Worm (Caenorhabditis elegans): Measurements from ENCODE around the gene trf-1.

DNA sequence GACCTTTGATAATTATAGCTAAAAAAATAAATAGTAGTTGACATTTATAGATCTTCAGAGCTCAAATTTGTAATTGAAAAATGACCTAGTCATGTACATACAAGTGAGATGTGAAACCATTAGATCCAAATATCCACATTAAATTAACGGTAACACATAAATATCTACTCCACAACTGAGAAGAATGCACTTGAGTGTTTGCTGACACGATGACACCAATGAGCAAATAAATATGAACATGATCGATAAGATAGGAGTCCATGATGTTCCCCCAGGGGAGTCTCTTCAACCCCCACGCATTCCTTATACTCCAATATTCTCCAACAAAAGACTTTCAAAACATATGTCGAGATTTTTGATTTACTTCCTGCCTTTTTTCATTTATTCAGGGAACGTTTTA is 25.8 kb upstream of the trf-1 start, which contains the start of gene ttr-52:
- TF ChIP-seq hlh-12 (tag; optimal IDR thresholded peaks at IDR 0.05) (no peak), snpc-4 (GFP tag; optimal IDR thresholded peaks at IDR 0.05) (no peak), snpc-4 (tag; optimal IDR thresholded peaks at IDR 0.05) (no peak), F22D6.2 (tag; optimal IDR thresholded peaks at IDR 0.05) (no peak), unc-62 (GFP tag; optimal IDR thresholded peaks at IDR 0.05) (no peak), madf-3 (GFP tag; IDR thresholded peaks at IDR 0.05) (no peak), F57A8.1 (GFP tag; optimal IDR thresholded peaks at IDR 0.05) (no peak), lsy-27 (tag; optimal IDR thresholded peaks at IDR 0.05; ENCODE audit: borderline replicate concordance, insufficient read depth) (no peak), madf-6 (GFP tag; IDR thresholded peaks at IDR 0.05) (no peak), ets-4 (GFP tag; optimal IDR thresholded peaks at IDR 0.05) (no peak), dox-1 (GFP tag; IDR thresholded peaks at IDR 0.05) (no peak), F52B5.7 (tag; optimal IDR thresholded peaks at IDR 0.05) (no peak)
